Worm (Caenorhabditis elegans): ENCODE results near the gene ctr-9.

The ctr-9 gene

DNA sequence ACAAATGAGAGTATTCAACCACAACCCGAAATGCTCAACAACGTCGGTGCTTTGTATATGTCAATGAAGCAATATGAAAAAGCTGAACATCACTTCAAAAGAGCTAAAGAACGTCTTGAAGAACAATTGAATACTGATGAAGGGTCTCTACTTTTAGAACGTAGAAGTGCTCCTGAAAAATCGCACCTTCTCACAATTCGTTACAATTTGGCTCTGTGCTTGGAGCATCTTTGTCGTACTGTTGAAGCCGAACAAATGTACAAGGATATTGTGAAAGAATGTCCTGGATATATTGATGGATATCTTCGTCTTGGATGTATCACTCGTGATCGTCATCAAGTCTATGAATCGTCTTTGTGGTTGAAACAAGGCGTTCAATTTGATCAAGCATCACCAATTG, 3.0 kb downstream of the ctr-9 start:
- no peak for TF ChIP-seq dao-5 (tag; optimal IDR thresholded peaks at IDR 0.05)
- TF ChIP-seq him-1 (tag; optimal IDR thresholded peaks at IDR 0.05): no peak

DNA sequence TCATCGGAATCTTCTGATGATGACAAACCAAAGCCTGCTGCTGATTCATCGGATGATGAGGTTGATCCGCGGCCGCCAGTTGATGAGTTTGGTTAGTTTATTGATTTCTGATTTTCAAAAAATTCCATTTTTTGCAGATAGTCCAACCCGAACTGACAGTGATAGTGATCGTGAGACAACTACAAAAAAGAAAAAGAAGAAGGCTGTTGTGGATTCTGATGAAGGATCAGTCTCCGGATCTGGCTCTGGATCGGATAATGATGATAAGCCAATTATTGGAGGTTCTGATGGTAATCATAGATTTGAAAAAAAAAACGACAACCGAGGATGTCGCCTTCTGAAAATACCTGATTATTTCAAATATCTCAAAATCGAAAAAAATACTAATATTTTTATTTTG, 4.9 kb downstream of the ctr-9 start:
- TF ChIP-seq him-1 (tag; optimal IDR thresholded peaks at IDR 0.05): no peak
- TF ChIP-seq W03F9.2 (tag; optimal IDR thresholded peaks at IDR 0.05): no peak
- TF ChIP-seq dao-5 (tag; optimal IDR thresholded peaks at IDR 0.05): no peak

DNA sequence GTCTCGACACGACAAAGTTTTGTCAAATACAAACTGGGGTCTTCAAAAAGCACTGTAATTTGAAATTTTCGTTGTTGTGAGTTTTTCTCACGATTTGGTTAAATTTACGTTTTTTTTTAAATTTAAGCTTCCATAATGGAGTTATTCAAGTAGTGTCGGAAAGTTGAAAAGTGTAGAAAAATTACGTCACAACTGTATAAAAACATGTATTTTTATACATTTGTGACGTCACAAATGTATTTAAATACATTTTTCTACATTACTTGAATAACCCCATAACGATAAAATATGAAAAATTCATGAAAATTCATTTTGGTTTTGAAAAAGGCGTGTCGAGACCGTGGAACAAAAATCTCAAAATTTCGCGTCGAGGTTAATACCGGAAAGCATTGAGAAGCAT, 6.2 kb downstream of the ctr-9 start:
- TF ChIP-seq W03F9.2 (tag; optimal IDR thresholded peaks at IDR 0.05) (no peak), dao-5 (tag; optimal IDR thresholded peaks at IDR 0.05) (no peak), him-1 (tag; optimal IDR thresholded peaks at IDR 0.05) (no peak)

DNA sequence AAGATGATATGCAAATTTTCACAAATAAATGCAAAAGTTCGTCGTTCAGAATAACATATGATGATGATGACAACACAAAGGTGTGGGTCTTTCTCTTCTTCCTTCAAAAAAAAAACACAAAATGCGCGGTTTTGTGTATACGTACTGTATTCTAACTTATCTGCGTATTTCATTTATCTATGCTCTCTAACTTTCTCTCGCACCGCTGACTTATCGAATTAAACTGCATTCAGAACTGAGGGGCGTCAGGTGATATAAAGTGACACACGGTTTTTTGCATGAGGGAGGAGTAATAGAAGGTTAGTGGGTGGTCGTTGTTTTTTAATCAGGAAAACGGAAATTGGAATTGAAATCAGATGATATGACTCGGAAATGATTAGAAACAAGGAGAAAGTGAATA, 9.1 kb downstream of the ctr-9 start, which contains the start of gene sod-4:
Gene sod-4, minus strand, starts transcription at position 109 of the 400 bp plus-strand sequence.
- TF ChIP-seq W03F9.2 (tag; optimal IDR thresholded peaks at IDR 0.05) (no peak), him-1 (tag; optimal IDR thresholded peaks at IDR 0.05) (no peak)

DNA sequence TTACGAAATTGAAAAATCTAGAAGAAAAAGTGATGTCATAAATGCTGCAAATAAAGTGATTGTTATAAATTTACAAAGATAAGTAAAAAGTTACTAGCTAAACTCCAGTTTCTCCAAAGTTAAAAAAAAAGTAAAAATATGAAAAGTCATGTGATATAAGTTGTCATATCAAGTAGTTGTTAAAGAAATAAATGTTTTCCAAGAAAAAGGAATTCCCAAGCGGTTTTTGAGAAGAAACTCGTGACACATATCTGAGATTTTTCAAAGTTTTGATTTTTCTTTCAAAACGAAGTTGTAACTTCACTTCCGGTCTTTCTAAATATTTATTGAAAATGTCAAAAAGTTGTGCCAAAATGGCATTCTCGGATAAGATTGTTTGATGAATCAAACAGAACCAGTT, 9.9 kb downstream of the ctr-9 start:
- TF ChIP-seq W03F9.2 (tag; optimal IDR thresholded peaks at IDR 0.05) (no peak), dao-5 (tag; optimal IDR thresholded peaks at IDR 0.05) (no peak), him-1 (tag; optimal IDR thresholded peaks at IDR 0.05) (no peak)

DNA sequence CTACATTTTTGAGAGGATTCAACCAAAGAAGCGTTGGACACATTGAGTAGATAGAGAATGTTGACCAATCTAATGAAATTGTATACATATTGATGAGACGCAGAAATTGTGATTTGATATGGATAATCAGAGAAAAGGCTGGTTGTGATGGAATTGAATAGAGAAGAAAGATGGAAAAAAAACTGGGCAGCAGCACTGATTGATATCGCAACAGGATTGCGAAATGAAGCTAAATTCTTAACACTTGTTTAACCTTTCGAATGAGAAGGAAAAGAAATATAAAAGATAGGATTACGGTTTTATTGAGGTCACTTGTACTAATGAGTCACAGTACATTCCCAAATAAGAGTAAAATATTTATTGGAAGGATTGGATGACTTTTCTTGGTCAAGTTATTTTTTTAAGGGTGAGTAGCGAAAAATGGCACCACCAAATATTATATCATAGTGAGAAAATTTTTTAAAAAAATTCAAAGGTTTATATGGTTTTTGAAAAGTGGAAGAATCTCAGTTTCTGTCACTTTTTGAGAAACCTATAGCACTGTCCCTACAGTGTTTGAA, 11.0 kb downstream of the ctr-9 start:
- TF ChIP-seq him-1 (tag; optimal IDR thresholded peaks at IDR 0.05) (no peak), W03F9.2 (tag; optimal IDR thresholded peaks at IDR 0.05) (no peak), dao-5 (tag; optimal IDR thresholded peaks at IDR 0.05) (no peak)

DNA sequence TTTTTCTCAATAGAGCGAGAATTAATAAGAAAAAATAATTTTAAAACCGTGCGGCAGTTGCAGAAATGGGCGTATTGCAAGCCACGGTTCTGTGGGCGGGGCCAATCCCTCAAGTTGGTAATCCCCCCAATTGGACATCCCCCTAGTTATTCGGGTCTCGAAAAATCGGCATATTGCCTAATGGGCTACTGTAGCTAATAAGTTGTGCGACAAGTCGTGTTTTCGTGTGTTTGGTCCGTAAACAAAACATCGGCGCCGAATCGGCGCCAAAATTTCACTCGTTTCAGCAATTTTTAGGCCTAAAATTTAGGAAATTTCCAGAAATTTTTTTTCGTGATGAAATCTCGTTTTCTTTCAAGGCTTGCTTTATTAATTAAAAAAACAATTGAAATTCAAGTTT, 13.2 kb downstream of the ctr-9 start:
- no peak for TF ChIP-seq W03F9.2 (tag; optimal IDR thresholded peaks at IDR 0.05)
- TF ChIP-seq dao-5 (tag; optimal IDR thresholded peaks at IDR 0.05): no peak
- TF ChIP-seq him-1 (tag; optimal IDR thresholded peaks at IDR 0.05): no peak

DNA sequence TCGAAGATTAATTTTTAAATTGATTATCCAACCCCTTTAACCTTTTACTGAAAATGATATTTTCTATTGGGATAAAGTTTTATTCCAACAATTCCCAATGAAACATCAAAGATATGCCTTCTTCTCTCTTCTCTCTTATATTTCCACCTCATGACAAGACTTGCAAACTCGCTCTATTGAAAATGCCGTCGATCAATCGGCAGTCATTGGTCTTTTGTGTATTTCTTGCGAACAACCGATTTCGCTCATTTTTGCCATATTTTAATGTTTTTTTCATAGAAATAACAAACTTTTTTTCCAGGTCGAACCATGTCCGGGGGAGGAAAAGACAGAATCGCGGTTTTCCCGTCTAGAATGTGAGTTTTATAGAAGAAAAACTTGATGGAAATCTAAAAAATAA, 16.6 kb downstream of the ctr-9 start, which contains the start of gene vha-14:
Gene vha-14, plus strand, starts transcription at position 302 of the 400 bp plus-strand sequence.
- TF ChIP-seq W03F9.2 (tag; optimal IDR thresholded peaks at IDR 0.05): peak; percentile 29
- no peak for TF ChIP-seq dao-5 (tag; optimal IDR thresholded peaks at IDR 0.05)

DNA sequence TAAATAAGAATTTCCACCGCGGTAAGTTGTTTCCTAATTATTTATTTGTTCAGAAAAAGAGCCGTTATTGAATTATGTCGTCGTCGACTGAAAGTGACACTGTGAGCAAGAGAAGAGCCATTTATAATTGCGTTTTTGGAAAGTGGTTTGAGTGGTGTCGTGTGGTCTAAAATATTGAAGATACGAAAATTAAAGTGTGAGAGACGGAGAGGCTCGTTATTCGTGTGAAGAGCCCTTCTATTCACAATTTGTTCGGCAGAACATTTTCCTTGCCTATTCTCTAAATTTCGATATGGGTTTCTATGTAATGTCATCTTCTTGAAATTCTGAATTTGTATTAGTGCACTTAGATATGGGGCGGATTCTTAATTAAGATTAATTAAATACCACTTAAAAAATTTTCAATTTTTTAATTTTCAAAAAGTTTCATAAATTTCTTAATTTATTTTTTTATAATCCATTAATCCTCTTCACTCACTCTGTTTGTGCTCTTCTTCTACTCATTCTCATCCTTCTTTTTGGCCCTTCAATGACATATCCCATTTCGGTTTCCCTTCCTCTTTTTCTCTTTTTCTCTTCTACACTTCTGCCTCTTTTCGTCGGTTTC, 18.7 kb downstream of the ctr-9 start:
- TF ChIP-seq dao-5 (tag; optimal IDR thresholded peaks at IDR 0.05): peak; percentile 46
- no peak for TF ChIP-seq W03F9.2 (tag; optimal IDR thresholded peaks at IDR 0.05)

DNA sequence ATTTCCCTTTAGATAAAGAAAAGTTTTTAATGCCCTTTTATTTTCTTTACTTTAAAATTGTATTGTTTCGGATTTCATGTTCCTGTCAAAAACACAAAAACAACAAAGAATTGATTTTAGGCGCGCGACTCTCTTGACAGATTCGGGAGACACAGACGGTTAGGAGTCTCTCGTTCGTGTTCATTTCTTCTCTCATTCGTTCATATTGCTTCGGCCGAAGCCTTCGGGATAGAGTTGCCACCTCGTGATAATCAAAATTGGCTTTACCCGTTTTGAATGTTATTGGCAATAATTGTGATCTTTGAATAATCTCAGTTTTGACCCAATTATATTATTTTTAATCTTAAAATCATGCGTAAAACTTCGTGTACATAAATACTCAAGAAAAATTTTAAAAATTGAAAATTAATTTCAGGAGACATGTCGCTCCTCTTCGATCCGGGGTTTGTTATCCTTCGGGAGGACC, 19.9 kb downstream of the ctr-9 start, which contains the start of gene F55H2.5:
Gene F55H2.5, plus strand, starts transcription at position 416 of the 466 bp plus-strand sequence.
- no peak for TF ChIP-seq him-1 (tag; optimal IDR thresholded peaks at IDR 0.05)
- TF ChIP-seq dao-5 (tag; optimal IDR thresholded peaks at IDR 0.05): no peak
- no peak for TF ChIP-seq W03F9.2 (tag; optimal IDR thresholded peaks at IDR 0.05)

DNA sequence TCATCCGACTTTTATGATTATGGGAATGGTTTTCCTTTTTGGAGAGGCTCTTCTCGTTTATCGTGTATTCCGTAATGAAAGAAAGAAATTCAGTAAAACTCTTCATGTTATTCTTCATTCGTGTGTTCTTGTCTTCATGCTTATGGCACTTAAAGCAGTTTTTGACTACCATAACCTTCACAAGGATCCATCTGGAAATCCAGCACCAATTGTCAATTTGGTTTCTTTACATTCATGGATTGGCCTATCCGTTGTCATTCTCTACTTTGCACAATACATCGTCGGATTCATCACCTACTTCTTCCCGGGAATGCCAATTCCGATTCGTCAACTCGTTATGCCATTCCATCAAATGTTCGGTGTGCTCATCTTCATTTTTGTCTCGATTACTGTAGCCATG, 20.5 kb downstream of the ctr-9 start:
- no peak for TF ChIP-seq dao-5 (tag; optimal IDR thresholded peaks at IDR 0.05)
- no peak for TF ChIP-seq him-1 (tag; optimal IDR thresholded peaks at IDR 0.05)
- no peak for TF ChIP-seq W03F9.2 (tag; optimal IDR thresholded peaks at IDR 0.05)

DNA sequence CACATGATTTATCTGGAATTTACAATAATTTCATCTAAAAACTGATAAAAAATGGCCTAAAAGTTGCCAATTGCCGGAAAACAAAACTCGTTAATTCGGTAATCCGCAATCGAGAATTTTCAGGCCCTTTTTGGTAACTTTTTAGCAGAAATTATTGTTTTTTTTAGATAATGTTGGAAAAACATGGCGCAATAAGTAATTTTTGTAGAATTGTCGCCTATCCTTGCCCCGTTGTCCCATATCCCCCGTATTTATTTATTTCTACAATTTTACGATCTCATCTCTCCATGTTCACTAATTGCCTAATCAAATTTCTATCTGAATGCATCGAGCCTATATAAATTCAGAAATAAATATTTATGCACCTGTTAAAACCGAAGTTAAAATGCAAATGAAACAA, 21.8 kb downstream of the ctr-9 start:
- no peak for TF ChIP-seq him-1 (tag; optimal IDR thresholded peaks at IDR 0.05)
- TF ChIP-seq W03F9.2 (tag; optimal IDR thresholded peaks at IDR 0.05): no peak
- no peak for TF ChIP-seq dao-5 (tag; optimal IDR thresholded peaks at IDR 0.05)

DNA sequence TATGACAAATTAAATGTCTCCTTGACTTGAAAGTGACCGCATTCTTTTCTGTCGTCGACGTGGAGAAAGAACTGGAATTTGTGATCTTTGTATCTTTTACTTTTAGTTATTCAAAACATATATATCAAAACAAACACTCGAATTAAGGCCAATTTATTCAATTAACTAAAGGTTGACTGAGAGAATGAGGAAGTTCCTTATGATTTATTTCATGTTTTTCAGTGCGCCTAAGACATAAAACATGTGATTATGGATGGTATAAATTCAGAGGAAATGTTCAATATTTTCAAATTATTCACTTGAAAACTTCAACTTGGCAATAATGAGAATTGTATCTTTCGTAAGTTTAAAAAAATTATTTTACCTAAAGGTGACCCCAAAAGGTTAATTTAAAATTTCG, 22.4 kb downstream of the ctr-9 start, which contains the start of gene F55H2.8:
Gene F55H2.8, plus strand, starts transcription at position 301 of the 400 bp plus-strand sequence.
- TF ChIP-seq dao-5 (tag; optimal IDR thresholded peaks at IDR 0.05): no peak
- TF ChIP-seq him-1 (tag; optimal IDR thresholded peaks at IDR 0.05): no peak
- TF ChIP-seq W03F9.2 (tag; optimal IDR thresholded peaks at IDR 0.05): no peak

DNA sequence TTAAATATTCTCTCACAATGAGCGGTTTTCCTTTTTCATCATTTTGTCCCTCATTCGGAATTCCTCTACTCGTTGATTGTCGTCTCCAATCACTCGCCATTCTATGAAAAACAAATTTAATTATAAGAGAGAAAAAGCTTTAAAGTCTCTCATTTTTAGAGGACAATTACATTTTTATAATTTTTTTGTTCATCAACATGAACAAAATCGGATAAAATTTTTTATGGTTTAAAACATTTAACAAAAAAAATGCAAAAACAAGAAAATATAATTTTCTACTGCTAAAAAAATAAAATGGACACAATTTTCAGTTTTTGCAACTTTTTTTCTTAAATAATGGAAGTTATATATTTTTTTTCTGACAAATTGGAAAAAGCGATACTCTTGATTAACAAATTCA, 25.0 kb downstream of the ctr-9 start, which contains the start of gene F55H2.7:
Gene F55H2.7, minus strand, starts transcription at position 101 of the 400 bp plus-strand sequence.
- no peak for TF ChIP-seq dao-5 (tag; optimal IDR thresholded peaks at IDR 0.05)
- no peak for TF ChIP-seq him-1 (tag; optimal IDR thresholded peaks at IDR 0.05)
- TF ChIP-seq W03F9.2 (tag; optimal IDR thresholded peaks at IDR 0.05): no peak

Data from whole organism, L4/young adult.